Worm (Caenorhabditis elegans) whole organism, L1 larva: Measurements from ENCODE around the gene algn-3.

Source experiments
- C16A3.4 ChIP-seq: fragments of 150-350 bp; optimal IDR thresholded peaks from 2 replicates; lab custom pipeline; 2014; ENCODE audit warnings: missing biosample characterization, missing genetic modification characterization
- F16B12.6 ChIP-seq: fragments of 150-350 bp; optimal IDR thresholded peaks from 2 replicates; lab custom pipeline; 2014; ENCODE audit warnings: missing biosample characterization, missing genetic modification characterization
- ama-1 ChIP-seq: fragments of 150-350 bp; optimal IDR thresholded peaks from 2 replicates; lab custom pipeline; 2014
- ceh-63 ChIP-seq: fragments of 200-800 bp; sonication (Bioruptor generic); optimal IDR thresholded peaks from 2 replicates; lab custom pipeline; 2018; ENCODE audit warnings: mild to moderate bottlenecking, missing genetic modification characterization, missing compliant biosample characterization
- ceh-8 ChIP-seq: fragments of 200-800 bp; sonication (Bioruptor generic); optimal IDR thresholded peaks from 2 replicates; lab custom pipeline; 2018; ENCODE audit warnings: mild to moderate bottlenecking, missing genetic modification characterization, moderate library complexity, missing compliant biosample characterization
- ceh-88 ChIP-seq: fragments of 200-800 bp; sonication (Bioruptor generic); IDR thresholded peaks from 2 replicates; pipeline ENCODE4 v1.3.6; 2022; ENCODE audit warnings: missing genetic modification characterization, missing compliant biosample characterization
- dpl-1 ChIP-seq, 3 experiments: fragments of 150-350 bp in 2 of 3; sonication (generic microtip) in 1 of 3; optimal IDR thresholded peaks; 2 replicates each; lab custom pipeline; 2014 to 2017; ENCODE audit warnings: missing biosample characterization in 3 of 3, missing genetic modification characterization in 3 of 3, missing genetic modification reagents in 3 of 3
- dsc-1 ChIP-seq: sonication (generic microtip); optimal IDR thresholded peaks from 2 replicates; lab custom pipeline; 2016; ENCODE audit warnings: mild to moderate bottlenecking, missing genetic modification characterization, missing compliant biosample characterization
- efl-1 ChIP-seq, 4 experiments: fragments of 150-350 bp; optimal IDR thresholded peaks in 3 of 4; peaks in 1 of 4; 1 replicate in 1 of 4; 2 replicates in 3 of 4; lab custom pipeline; 2014; ENCODE audit warnings: missing biosample characterization in 2 of 4, missing genetic modification characterization in 2 of 4, missing genetic modification reagents in 2 of 4
- egl-13 ChIP-seq: sonication (generic microtip); optimal IDR thresholded peaks from 2 replicates; lab custom pipeline; 2016; ENCODE audit warnings: missing genotype, missing genetic modification reagents, missing genetic modification characterization, missing compliant biosample characterization
- egl-27 ChIP-seq, 2 experiments: fragments of 150-350 bp in 1 of 2; sonication (generic microtip); optimal IDR thresholded peaks; 3 replicates each; lab custom pipeline; 2017 to 2018; ENCODE audit warnings: missing biosample characterization in 2 of 2, missing genetic modification characterization in 2 of 2, missing genetic modification reagents in 2 of 2
- elt-2 ChIP-seq: sonication (generic microtip); optimal IDR thresholded peaks from 2 replicates; lab custom pipeline; 2016; ENCODE audit warnings: missing genetic modification characterization, mild to moderate bottlenecking, inconsistent platforms, missing compliant biosample characterization, missing genetic modification reagents
- fos-1 ChIP-seq: fragments of 150-350 bp; optimal IDR thresholded peaks from 2 replicates; lab custom pipeline; 2014; ENCODE audit warnings: missing biosample characterization, missing genetic modification characterization
- hlh-17 ChIP-seq: fragments of 200-800 bp; sonication (Bioruptor generic); optimal IDR thresholded peaks from 2 replicates; lab custom pipeline; 2018; ENCODE audit warnings: missing genetic modification characterization, mild to moderate bottlenecking, missing compliant biosample characterization, moderate library complexity, borderline replicate concordance
- hlh-4 ChIP-seq: sonication (generic microtip); optimal IDR thresholded peaks from 2 replicates; lab custom pipeline; 2016; ENCODE audit warnings: mild to moderate bottlenecking, missing genetic modification characterization, missing compliant biosample characterization
- hpl-2 ChIP-seq: fragments of 150-350 bp; optimal IDR thresholded peaks from 2 replicates; lab custom pipeline; 2014; ENCODE audit warnings: missing biosample characterization, missing genetic modification reagents, missing genetic modification characterization
- irx-1 ChIP-seq: sonication (generic microtip); optimal IDR thresholded peaks from 2 replicates; lab custom pipeline; 2016; ENCODE audit warnings: missing genetic modification characterization, missing compliant biosample characterization
- lin-13 ChIP-seq: fragments of 150-350 bp; optimal IDR thresholded peaks from 2 replicates; lab custom pipeline; 2014; ENCODE audit warnings: missing biosample characterization, missing genetic modification reagents, missing genetic modification characterization
- lin-35 ChIP-seq, 2 experiments: fragments of 150-350 bp; optimal IDR thresholded peaks; 2 replicates each; lab custom pipeline; 2014; ENCODE audit warnings: missing biosample characterization in 2 of 2, missing genetic modification characterization in 2 of 2, missing genetic modification reagents in 2 of 2
- lir-3 ChIP-seq: sonication (generic microtip); optimal IDR thresholded peaks from 2 replicates; lab custom pipeline; 2016; ENCODE audit warnings: mild to moderate bottlenecking, missing genetic modification characterization, moderate library complexity, missing compliant biosample characterization; ENCODE audit not compliant: poor library complexity
- lsy-2 ChIP-seq, 2 experiments: fragments of 150-350 bp; optimal IDR thresholded peaks; 2 replicates each; lab custom pipeline; 2014; ENCODE audit warnings: missing biosample characterization in 2 of 2, missing genetic modification characterization in 2 of 2
- mdl-1 ChIP-seq, 2 experiments: fragments of 150-350 bp; optimal IDR thresholded peaks; 2 replicates each; lab custom pipeline; 2014 to 2017; ENCODE audit warnings: missing biosample characterization in 2 of 2, missing genetic modification characterization in 2 of 2, inconsistent platforms in 1 of 2
- mef-2 ChIP-seq: fragments of 150-350 bp; optimal IDR thresholded peaks from 2 replicates; lab custom pipeline; 2014; ENCODE audit warnings: missing biosample characterization, missing genetic modification characterization
- nhr-11 ChIP-seq: fragments of 150-350 bp; optimal IDR thresholded peaks from 2 replicates; lab custom pipeline; 2014; ENCODE audit warnings: missing biosample characterization, missing genetic modification characterization
- nhr-12 ChIP-seq: sonication (generic microtip); optimal IDR thresholded peaks from 2 replicates; lab custom pipeline; 2017; ENCODE audit warnings: missing biosample characterization, missing genetic modification characterization
- nhr-19 ChIP-seq: fragments of 200-800 bp; sonication (Bioruptor generic); conservative IDR thresholded peaks from 2 replicates; pipeline ENCODE4 v1.3.6; 2022; ENCODE audit warnings: missing genetic modification characterization, missing compliant biosample characterization
- nhr-20 ChIP-seq: sonication (generic microtip); optimal IDR thresholded peaks from 2 replicates; lab custom pipeline; 2016; ENCODE audit warnings: mild to moderate bottlenecking, missing genetic modification characterization, missing compliant biosample characterization
- nhr-28 ChIP-seq: fragments of 150-350 bp; optimal IDR thresholded peaks from 2 replicates; lab custom pipeline; 2014; ENCODE audit warnings: missing biosample characterization, missing genetic modification characterization
- nhr-47 ChIP-seq: sonication (generic microtip); optimal IDR thresholded peaks from 2 replicates; lab custom pipeline; 2016; ENCODE audit warnings: mild to moderate bottlenecking, missing genetic modification characterization, moderate library complexity, missing compliant biosample characterization
- nhr-71 ChIP-seq: sonication (generic microtip); optimal IDR thresholded peaks from 2 replicates; lab custom pipeline; 2016; ENCODE audit warnings: mild to moderate bottlenecking, missing genetic modification characterization, moderate library complexity, missing compliant biosample characterization
- nhr-76 ChIP-seq: sonication (generic microtip); optimal IDR thresholded peaks from 2 replicates; lab custom pipeline; 2017; ENCODE audit warnings: missing biosample characterization, missing genetic modification characterization
- nhr-84 ChIP-seq: sonication (generic microtip); optimal IDR thresholded peaks from 2 replicates; lab custom pipeline; 2017; ENCODE audit warnings: missing biosample characterization, missing genetic modification characterization
- nhr-90 ChIP-seq: sonication (generic microtip); optimal IDR thresholded peaks from 2 replicates; lab custom pipeline; 2016; ENCODE audit warnings: mild to moderate bottlenecking, missing genetic modification characterization, missing compliant biosample characterization; ENCODE audit not compliant: poor library complexity
- pag-3 ChIP-seq: sonication (generic microtip); optimal IDR thresholded peaks from 2 replicates; lab custom pipeline; 2017; ENCODE audit warnings: missing genetic modification characterization, mild to moderate bottlenecking, missing compliant biosample characterization, antibody characterized with exemption, borderline replicate concordance; ENCODE audit not compliant: insufficient read depth
- pax-3 ChIP-seq: fragments of 200-800 bp; sonication (Bioruptor generic); optimal IDR thresholded peaks from 2 replicates; lab custom pipeline; 2018; ENCODE audit warnings: mild to moderate bottlenecking, missing genetic modification characterization, moderate library complexity, missing compliant biosample characterization
- pqm-1 ChIP-seq: sonication (generic microtip); optimal IDR thresholded peaks from 3 replicates; lab custom pipeline; 2017; ENCODE audit warnings: missing biosample characterization, missing genetic modification characterization
- snpc-4 ChIP-seq: fragments of 150-350 bp; optimal IDR thresholded peaks from 2 replicates; lab custom pipeline; 2014; ENCODE audit warnings: missing biosample characterization, missing genetic modification characterization
- snu-23 ChIP-seq: sonication (generic microtip); optimal IDR thresholded peaks from 2 replicates; lab custom pipeline; 2016; ENCODE audit warnings: missing genetic modification characterization, missing compliant biosample characterization
- sptf-1 ChIP-seq: fragments of 150-350 bp; optimal IDR thresholded peaks from 2 replicates; lab custom pipeline; 2014; ENCODE audit warnings: missing biosample characterization, missing genetic modification characterization
- tlp-1 ChIP-seq: fragments of 150-350 bp; optimal IDR thresholded peaks from 2 replicates; lab custom pipeline; 2014; ENCODE audit warnings: missing biosample characterization, missing genetic modification characterization
- unc-130 ChIP-seq: fragments of 150-350 bp; optimal IDR thresholded peaks from 2 replicates; lab custom pipeline; 2017; ENCODE audit warnings: missing biosample characterization, missing genetic modification characterization, inconsistent platforms
- unc-30 ChIP-seq: sonication (generic microtip); optimal IDR thresholded peaks from 2 replicates; lab custom pipeline; 2017; ENCODE audit warnings: missing biosample characterization, missing genetic modification characterization
- unc-62 ChIP-seq: fragments of 150-350 bp; optimal IDR thresholded peaks from 2 replicates; lab custom pipeline; 2014; ENCODE audit warnings: missing biosample characterization, missing genetic modification reagents, missing genetic modification characterization
- unc-86 ChIP-seq: sonication (generic microtip); optimal IDR thresholded peaks from 2 replicates; lab custom pipeline; 2016; ENCODE audit warnings: missing genetic modification characterization, missing compliant biosample characterization
- unc-98 ChIP-seq: fragments of 200-800 bp; sonication (Bioruptor generic); IDR thresholded peaks from 2 replicates; pipeline ENCODE4 v1.3.6; 2022; ENCODE audit warnings: missing genetic modification characterization, missing compliant biosample characterization
- vab-15 ChIP-seq: sonication (generic microtip); optimal IDR thresholded peaks from 2 replicates; lab custom pipeline; 2017; ENCODE audit warnings: missing genotype, mild to moderate bottlenecking, missing genetic modification characterization, missing compliant biosample characterization
- zag-1 ChIP-seq: fragments of 150-350 bp; optimal IDR thresholded peaks from 2 replicates; lab custom pipeline; 2014; ENCODE audit warnings: missing biosample characterization, missing genetic modification characterization
- zip-4 ChIP-seq: fragments of 200-800 bp; sonication (Bioruptor generic); optimal IDR thresholded peaks from 2 replicates; lab custom pipeline; 2018; ENCODE audit warnings: mild to moderate bottlenecking, missing genetic modification characterization, moderate library complexity, missing compliant biosample characterization
- ztf-11 ChIP-seq, 2 experiments: sonication (generic microtip); optimal IDR thresholded peaks; 2 replicates each; lab custom pipeline; 2016 to 2017; ENCODE audit warnings: missing genetic modification characterization in 2 of 2, missing biosample characterization in 1 of 2, missing compliant biosample characterization in 1 of 2
- ztf-4 ChIP-seq: fragments of 150-350 bp; optimal IDR thresholded peaks from 2 replicates; lab custom pipeline; 2014; ENCODE audit warnings: missing biosample characterization, missing genetic modification characterization

The algn-3 gene

DNA sequence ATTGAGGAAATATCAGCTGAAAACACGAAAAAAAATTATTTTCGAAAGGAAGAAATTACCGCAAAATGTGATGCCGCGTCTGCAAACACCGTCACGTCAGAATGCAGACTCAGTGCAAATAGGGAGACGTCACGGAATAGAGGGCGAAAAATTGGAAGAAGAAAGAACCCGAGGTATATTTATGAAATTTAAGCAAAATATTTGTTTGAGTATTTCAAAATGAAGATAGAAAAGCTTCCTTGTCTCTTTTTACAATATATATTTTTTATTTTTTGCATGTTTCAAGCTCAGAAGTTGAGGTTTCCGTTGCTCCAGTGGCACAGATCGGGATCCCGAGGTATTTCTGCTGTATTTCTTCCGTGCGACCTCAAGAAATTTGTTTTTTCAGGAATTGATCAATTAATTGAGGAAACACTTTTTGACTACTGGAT is 11.2 kb upstream of the algn-3 start, which contains the start of gene W03H9.2 (continued):
- TF ChIP-seq efl-1 (optimal IDR thresholded peaks at IDR 0.05; lab: Kevin White, UChicago) (peak; percentile 73 to 86), efl-1 (GFP tag; optimal IDR thresholded peaks at IDR 0.05 in 1 of 2; lab: Kevin White, UChicago) (peak; percentile 81 to 98), dpl-1 (GFP tag; optimal IDR thresholded peaks at IDR 0.05; lab: Kevin White, UChicago) (peak; percentile 66 to 84 (median 83)), lin-35 (GFP tag; optimal IDR thresholded peaks at IDR 0.05; lab: Kevin White, UChicago) (peak; percentile 66 to 88), nhr-84 (tag; lab: Kevin White, UChicago) (no peak), elt-2 (peak; percentile 62), snu-23 (GFP tag; lab: Kevin White, UChicago) (peak; percentile 81), zip-4 (peak; percentile 49), nhr-47 (tag; lab: Kevin White, UChicago) (peak; percentile 84), nhr-19 (GFP tag; lab: Robert Waterston, UW) (peak; percentile 79), unc-98 (GFP tag; lab: Robert Waterston, UW) (peak; percentile 85), mef-2 (tag; lab: Kevin White, UChicago) (no peak), nhr-28 (no peak), nhr-76 (tag; lab: Kevin White, UChicago) (no peak), ztf-11 (tag; optimal IDR thresholded peaks at IDR 0.05; lab: Kevin White, UChicago) (peak in 1 of 2 experiments; percentile 79), hlh-17 (GFP tag; lab: Kevin White, UChicago) (no peak), ztf-4 (tag; lab: Kevin White, UChicago) (no peak), nhr-12 (tag; lab: Kevin White, UChicago) (no peak), egl-27 (tag; optimal IDR thresholded peaks at IDR 0.05; lab: Kevin White, UChicago) (no peak), lir-3 (tag; lab: Kevin White, UChicago) (peak; percentile 87), tlp-1 (no peak), egl-13 (tag; lab: Kevin White, UChicago) (peak; percentile 70), dsc-1 (tag; lab: Kevin White, UChicago) (peak; percentile 81), ama-1 (no peak), unc-30 (tag; lab: Kevin White, UChicago) (no peak), ceh-63 (GFP tag; lab: Kevin White, UChicago) (peak; percentile 65), lin-13 (GFP tag; lab: Kevin White, UChicago) (peak; percentile 51), ceh-88 (GFP tag; lab: Robert Waterston, UW) (peak; percentile 67; the same call in 1 of the 2 replicates), vab-15 (tag; lab: Kevin White, UChicago) (peak; percentile 80), nhr-71 (peak; percentile 87), irx-1 (tag; lab: Kevin White, UChicago) (peak; percentile 65), pqm-1 (tag; lab: Kevin White, UChicago) (no peak), F16B12.6 (tag; lab: Kevin White, UChicago) (peak; percentile 97), unc-62 (no peak), unc-86 (peak; percentile 73), mdl-1 (tag; optimal IDR thresholded peaks at IDR 0.05; lab: Kevin White, UChicago) (no peak), fos-1 (tag; lab: Kevin White, UChicago) (no peak), pax-3 (tag; lab: Kevin White, UChicago) (peak; percentile 93), hpl-2 (GFP tag; lab: Kevin White, UChicago) (no peak), lsy-2 (tag; optimal IDR thresholded peaks at IDR 0.05; lab: Kevin White, UChicago) (peak; percentile 76), snpc-4 (tag; lab: Kevin White, UChicago) (peak; percentile 54), pag-3 (tag; lab: Kevin White, UChicago) (no peak), nhr-20 (tag; lab: Kevin White, UChicago) (peak; percentile 77), nhr-90 (tag; lab: Kevin White, UChicago) (peak; percentile 84), unc-130 (peak; percentile 73), ceh-8 (GFP tag; lab: Kevin White, UChicago) (peak; percentile 85), nhr-11 (tag; lab: Kevin White, UChicago) (no peak), sptf-1 (no peak), zag-1 (tag; lab: Kevin White, UChicago) (no peak), C16A3.4 (tag; lab: Kevin White, UChicago) (peak; percentile 62), hlh-4 (peak; percentile 57)
